Fruit fly (Drosophila melanogaster) whole organism, prepupa: Measurements from ENCODE around the gene CG15145.

ENCODE experiments used
- CG10631 ChIP-seq: fragments of 200-800 bp; sonication (Bioruptor generic); optimal IDR thresholded peaks from 2 replicates; lab custom pipeline; 2016; ENCODE audit warnings: missing biosample characterization, missing genetic modification characterization
- CG10669 ChIP-seq: fragments of 200-800 bp; sonication (Bioruptor generic); optimal IDR thresholded peaks from 3 replicates; lab custom pipeline; 2018; ENCODE audit warnings: missing biosample characterization, mild to moderate bottlenecking, missing genetic modification characterization, moderate library complexity
- CG11762 ChIP-seq: fragments of 200-800 bp; sonication (Bioruptor generic); optimal IDR thresholded peaks from 3 replicates; lab custom pipeline; 2016; ENCODE audit warnings: missing biosample characterization, missing genetic modification characterization; ENCODE audit not compliant: insufficient read depth
- CG11902 ChIP-seq: fragments of 200-800 bp; sonication (Bioruptor generic); optimal IDR thresholded peaks from 3 replicates; lab custom pipeline; 2016; ENCODE audit warnings: missing biosample characterization, missing genetic modification characterization
- CG15336 ChIP-seq: fragments of 200-800 bp; sonication (Bioruptor generic); IDR thresholded peaks from 2 replicates; pipeline ENCODE4 v1.3.6; 2022; ENCODE audit warnings: missing biosample characterization, missing genetic modification characterization
- CG16779 ChIP-seq: fragments of 200-800 bp; sonication (Bioruptor generic); optimal IDR thresholded peaks from 3 replicates; lab custom pipeline; 2017; ENCODE audit warnings: missing biosample characterization, mild to moderate bottlenecking, missing genetic modification characterization
- CG3032 ChIP-seq: fragments of 200-800 bp; optimal IDR thresholded peaks from 2 replicates; lab custom pipeline; 2019; ENCODE audit warnings: missing biosample characterization, mild to moderate bottlenecking, missing genetic modification characterization, moderate library complexity
- CG31627 ChIP-seq: fragments of 200-800 bp; sonication (Bioruptor generic); optimal IDR thresholded peaks from 3 replicates; lab custom pipeline; 2016; ENCODE audit warnings: missing biosample characterization, missing genetic modification characterization
- CG34406 ChIP-seq: fragments of 200-800 bp; sonication (Bioruptor generic); optimal IDR thresholded peaks from 3 replicates; lab custom pipeline; 2016; ENCODE audit warnings: missing biosample characterization, missing genetic modification characterization
- CG3919 ChIP-seq: fragments of 200-800 bp; sonication (Bioruptor generic); optimal IDR thresholded peaks from 3 replicates; lab custom pipeline; 2016; ENCODE audit warnings: missing biosample characterization, missing genetic modification characterization
- CG4318 ChIP-seq: fragments of 200-800 bp; sonication (Bioruptor generic); optimal IDR thresholded peaks from 3 replicates; lab custom pipeline; 2017; ENCODE audit warnings: missing biosample characterization, mild to moderate bottlenecking, missing genetic modification characterization
- CG6276 ChIP-seq: fragments of 200-800 bp; sonication (Bioruptor generic); optimal IDR thresholded peaks from 2 replicates; lab custom pipeline; 2017; ENCODE audit warnings: missing biosample characterization, mild to moderate bottlenecking, missing genetic modification characterization
- CG6792 ChIP-seq: fragments of 200-800 bp; sonication (Bioruptor generic); optimal IDR thresholded peaks from 3 replicates; lab custom pipeline; 2016; ENCODE audit warnings: missing biosample characterization, missing genetic modification characterization
- CG6854 ChIP-seq: fragments of 200-800 bp; sonication (Bioruptor generic); optimal IDR thresholded peaks from 2 replicates; lab custom pipeline; 2017; ENCODE audit warnings: missing biosample characterization, mild to moderate bottlenecking, missing genetic modification characterization
- CG8119 ChIP-seq: fragments of 200-800 bp; sonication (Bioruptor generic); IDR thresholded peaks from 3 replicates; pipeline ENCODE4 v1.3.6; 2022; ENCODE audit warnings: missing biosample characterization, missing genetic modification characterization
- CG8319 ChIP-seq: fragments of 200-800 bp; sonication (Bioruptor generic); optimal IDR thresholded peaks from 3 replicates; lab custom pipeline; 2016; ENCODE audit warnings: missing biosample characterization, missing genetic modification characterization
- CG8632 ChIP-seq: fragments of 200-800 bp; sonication (Bioruptor generic); optimal IDR thresholded peaks from 3 replicates; lab custom pipeline; 2016; ENCODE audit warnings: missing biosample characterization, missing genetic modification characterization
- Eip75B ChIP-seq: fragments of 200-800 bp; sonication (Bioruptor generic); optimal IDR thresholded peaks from 3 replicates; lab custom pipeline; 2016; ENCODE audit warnings: missing biosample characterization, missing genetic modification characterization
- Eip78C ChIP-seq: fragments of 200-800 bp; sonication (Bioruptor generic); peaks from one replicate; lab custom pipeline; 2016; ENCODE audit warnings: missing biosample characterization, missing genetic modification characterization
- Ets96B ChIP-seq: fragments of 200-800 bp; optimal IDR thresholded peaks from 2 replicates; lab custom pipeline; 2019; ENCODE audit warnings: missing biosample characterization, mild to moderate bottlenecking, missing genetic modification characterization, moderate library complexity
- Gug ChIP-seq: fragments of 200-800 bp; sonication (Bioruptor generic); IDR thresholded peaks from 2 replicates; pipeline ENCODE4 v1.3.6; 2022; ENCODE audit warnings: missing biosample characterization, missing genetic modification characterization
- Hr38 ChIP-seq: sonication (Bioruptor generic); optimal IDR thresholded peaks from 2 replicates; lab custom pipeline; 2016; ENCODE audit warnings: missing biosample characterization, missing genetic modification characterization
- Hr4 ChIP-seq: fragments of 200-800 bp; sonication (Bioruptor generic); optimal IDR thresholded peaks from 3 replicates; lab custom pipeline; 2016; ENCODE audit warnings: missing biosample characterization, missing genetic modification characterization
- OdsH ChIP-seq: fragments of 200-800 bp; sonication (Bioruptor generic); optimal IDR thresholded peaks from 3 replicates; lab custom pipeline; 2016; ENCODE audit warnings: missing biosample characterization, missing genetic modification characterization
- achi ChIP-seq: fragments of 200-800 bp; sonication (Bioruptor generic); optimal IDR thresholded peaks from 3 replicates; lab custom pipeline; 2016; ENCODE audit warnings: missing biosample characterization, missing genetic modification characterization
- dsx ChIP-seq: fragments of 200-800 bp; optimal IDR thresholded peaks from 3 replicates; lab custom pipeline; 2019; ENCODE audit warnings: missing biosample characterization, mild to moderate bottlenecking, missing genetic modification characterization, moderate library complexity; ENCODE audit not compliant: poor library complexity, severe bottlenecking
- eg ChIP-seq: fragments of 200-800 bp; sonication (Bioruptor generic); IDR thresholded peaks from 3 replicates; pipeline ENCODE4 v1.3.6; 2022; ENCODE audit warnings: missing biosample characterization, missing genetic modification characterization
- esn ChIP-seq: fragments of 200-800 bp; sonication (Bioruptor generic); optimal IDR thresholded peaks from 2 replicates; lab custom pipeline; 2016; ENCODE audit warnings: missing biosample characterization, mild to moderate bottlenecking, missing genetic modification characterization, moderate library complexity
- fd85E ChIP-seq: fragments of 200-800 bp; sonication (Bioruptor generic); optimal IDR thresholded peaks from 3 replicates; lab custom pipeline; 2016; ENCODE audit warnings: missing biosample characterization, missing genetic modification characterization
- lz ChIP-seq: fragments of 200-800 bp; sonication (Bioruptor generic); optimal IDR thresholded peaks from 3 replicates; lab custom pipeline; 2016; ENCODE audit warnings: missing biosample characterization, missing genetic modification characterization
- pdm3 ChIP-seq: fragments of 200-800 bp; sonication (Bioruptor generic); optimal IDR thresholded peaks from 3 replicates; lab custom pipeline; 2016; ENCODE audit warnings: missing biosample characterization, missing genetic modification characterization
- salr ChIP-seq, 2 experiments: fragments of 200-800 bp; sonication (Bioruptor generic); optimal IDR thresholded peaks; 3 replicates each; lab custom pipeline; 2016 to 2018; ENCODE audit warnings: missing biosample characterization in 2 of 2, missing genetic modification characterization in 2 of 2, mild to moderate bottlenecking in 1 of 2
- ss ChIP-seq, 2 experiments: fragments of 200-800 bp; sonication (Bioruptor generic); optimal IDR thresholded peaks; 2 replicates in 1 of 2; 3 replicates in 1 of 2; lab custom pipeline; 2017 to 2018; ENCODE audit warnings: mild to moderate bottlenecking in 2 of 2, missing biosample characterization in 2 of 2, missing genetic modification characterization in 2 of 2, moderate library complexity in 1 of 2
- topi ChIP-seq: fragments of 200-800 bp; sonication (Bioruptor generic); optimal IDR thresholded peaks from 3 replicates; lab custom pipeline; 2016; ENCODE audit warnings: missing biosample characterization, missing genetic modification characterization
- vri ChIP-seq: fragments of 200-800 bp; sonication (Bioruptor generic); optimal IDR thresholded peaks from 3 replicates; lab custom pipeline; 2016; ENCODE audit warnings: missing biosample characterization, mild to moderate bottlenecking, missing genetic modification characterization

The CG15145 gene

dm6 chr2L:17542661-17543278 is 10.7 kb upstream of the CG15145 start:
- TF ChIP-seq lz (no peak), CG11902 (GFP tag; lab: Kevin White, UChicago) (no peak), pdm3 (GFP tag; lab: Kevin White, UChicago) (no peak), CG31627 (GFP tag; lab: Kevin White, UChicago) (no peak), CG8632 (GFP tag; lab: Kevin White, UChicago) (no peak), CG6854 (GFP tag; lab: Kevin White, UChicago) (no peak), CG6792 (GFP tag; lab: Kevin White, UChicago) (no peak), Hr4 (GFP tag; lab: Kevin White, UChicago) (no peak), CG8319 (no peak), Ets96B (tag; lab: Kevin White, UChicago) (no peak), Gug (no peak), CG3032 (tag; lab: Kevin White, UChicago) (no peak), CG34406 (GFP tag; lab: Kevin White, UChicago) (no peak)

dm6 chr2L:17541106-17541505 is 9.1 kb upstream of the CG15145 start:
- TF ChIP-seq CG3032 (tag; lab: Kevin White, UChicago) (no peak), lz (no peak), CG4318 (no peak), esn (GFP tag; lab: Kevin White, UChicago) (no peak), Gug (no peak), fd85E (GFP tag; lab: Kevin White, UChicago) (no peak), CG8632 (GFP tag; lab: Kevin White, UChicago) (no peak), vri (GFP tag; lab: Kevin White, UChicago) (no peak)

- TF ChIP-seq salr (GFP tag; optimal IDR thresholded peaks at IDR 0.05; lab: Kevin White, UChicago) (no peak), CG15336 (GFP tag; lab: Robert Waterston, UW) (no peak), CG10631 (no peak), dsx (no peak), Hr38 (GFP tag; lab: Kevin White, UChicago) (no peak), Eip75B (GFP tag; lab: Kevin White, UChicago) (no peak), CG16779 (tag; lab: Kevin White, UChicago) (no peak), Eip78C (GFP tag; lab: Kevin White, UChicago) (no peak), Gug (no peak), CG6792 (GFP tag; lab: Kevin White, UChicago) (no peak), eg (GFP tag; lab: Robert Waterston, UW) (no peak), CG8119 (no peak), topi (GFP tag; lab: Kevin White, UChicago) (no peak), CG31627 (GFP tag; lab: Kevin White, UChicago) (no peak), OdsH (GFP tag; lab: Kevin White, UChicago) (no peak), CG11902 (GFP tag; lab: Kevin White, UChicago) (no peak), CG3919 (GFP tag; lab: Kevin White, UChicago) (no peak), CG6276 (GFP tag; lab: Kevin White, UChicago) (no peak)
Measured at dm6 chr2L:17533794-17534193, 1.8 kb upstream of the CG15145 start.

dm6 chr2L:17529022-17529421 is 3.0 kb downstream of the CG15145 start, which contains the start of gene CG15144:
Gene CG15144 (minus strand): TSS chr2L:17529122.
- TF ChIP-seq CG15336 (GFP tag; lab: Robert Waterston, UW) = no peak
- no peak for TF ChIP-seq CG3919 (GFP tag; lab: Kevin White, UChicago)
- TF ChIP-seq, all 60 proteins: peak for 0

dm6 chr2L:17524449-17524848 is 7.6 kb downstream of the CG15145 start, which contains the start of gene CG15143:
Gene CG15143 (minus strand): TSS chr2L:17524549.
- TF ChIP-seq CG16779 (tag; lab: Kevin White, UChicago) (no peak), CG11762 (GFP tag; lab: Kevin White, UChicago) (no peak), achi (GFP tag; lab: Kevin White, UChicago) (no peak), CG10669 (no peak), CG6854 (GFP tag; lab: Kevin White, UChicago) (no peak), ss (GFP tag; optimal IDR thresholded peaks at IDR 0.05; lab: Kevin White, UChicago) (no peak)
